Worm (Caenorhabditis elegans): ENCODE results near the gene nex-3.
A peak's percentile ranks its signal among the peaks of the same experiment; 100 is the strongest.

The nex-3 gene

ce11 chrIII:4448029-4448428 lies 6.1 kb downstream of the nex-3 start:
- TF ChIP-seq ceh-28 (tag; optimal IDR thresholded peaks at IDR 0.05): no peak
- no peak for TF ChIP-seq ama-1 (optimal IDR thresholded peaks at IDR 0.05)
- TF ChIP-seq lin-39 (tag; optimal IDR thresholded peaks at IDR 0.05): no peak
- no peak for TF ChIP-seq ztf-4 (tag; optimal IDR thresholded peaks at IDR 0.05)
- no peak for TF ChIP-seq ceh-82 (tag; optimal IDR thresholded peaks at IDR 0.05)
- no peak for TF ChIP-seq sea-2 (GFP tag; optimal IDR thresholded peaks at IDR 0.05)
- no peak for TF ChIP-seq egl-27 (tag; optimal IDR thresholded peaks at IDR 0.05)
- no peak for TF ChIP-seq unc-39 (tag; optimal IDR thresholded peaks at IDR 0.05)
- no peak for TF ChIP-seq elt-2 (tag; optimal IDR thresholded peaks at IDR 0.05)
- TF ChIP-seq nhr-67 (tag; optimal IDR thresholded peaks at IDR 0.05): no peak
- no peak for TF ChIP-seq nhr-12 (tag; optimal IDR thresholded peaks at IDR 0.05)
- TF ChIP-seq lsy-12 (tag; optimal IDR thresholded peaks at IDR 0.05): no peak
- TF ChIP-seq fkh-2 (tag; optimal IDR thresholded peaks at IDR 0.05): no peak
- TF ChIP-seq ceh-9 (tag; optimal IDR thresholded peaks at IDR 0.05): no peak
- TF ChIP-seq jun-1 (tag; optimal IDR thresholded peaks at IDR 0.05): no peak
- TF ChIP-seq eor-1 (tag; optimal IDR thresholded peaks at IDR 0.05): no peak
- TF ChIP-seq ztf-11 (tag; optimal IDR thresholded peaks at IDR 0.05): no peak
- no peak for TF ChIP-seq egl-5 (tag; optimal IDR thresholded peaks at IDR 0.05)
- TF ChIP-seq elt-1 (tag; optimal IDR thresholded peaks at IDR 0.05): no peak

- no peak for TF ChIP-seq sea-2 (GFP tag; optimal IDR thresholded peaks at IDR 0.05)
- TF ChIP-seq egl-27 (tag; optimal IDR thresholded peaks at IDR 0.05): no peak
- peak; percentile 41 for TF ChIP-seq nfya-1 (tag; optimal IDR thresholded peaks at IDR 0.05; ENCODE audit: insufficient read depth)
- TF ChIP-seq ZK546.5 (tag; optimal IDR thresholded peaks at IDR 0.05): no peak
- no peak for TF ChIP-seq ztf-4 (tag; optimal IDR thresholded peaks at IDR 0.05)
- TF ChIP-seq elt-2 (tag; optimal IDR thresholded peaks at IDR 0.05): no peak
Observed at ce11 chrIII:4449357-4449756, 7.5 kb downstream of the nex-3 start.

DNA sequence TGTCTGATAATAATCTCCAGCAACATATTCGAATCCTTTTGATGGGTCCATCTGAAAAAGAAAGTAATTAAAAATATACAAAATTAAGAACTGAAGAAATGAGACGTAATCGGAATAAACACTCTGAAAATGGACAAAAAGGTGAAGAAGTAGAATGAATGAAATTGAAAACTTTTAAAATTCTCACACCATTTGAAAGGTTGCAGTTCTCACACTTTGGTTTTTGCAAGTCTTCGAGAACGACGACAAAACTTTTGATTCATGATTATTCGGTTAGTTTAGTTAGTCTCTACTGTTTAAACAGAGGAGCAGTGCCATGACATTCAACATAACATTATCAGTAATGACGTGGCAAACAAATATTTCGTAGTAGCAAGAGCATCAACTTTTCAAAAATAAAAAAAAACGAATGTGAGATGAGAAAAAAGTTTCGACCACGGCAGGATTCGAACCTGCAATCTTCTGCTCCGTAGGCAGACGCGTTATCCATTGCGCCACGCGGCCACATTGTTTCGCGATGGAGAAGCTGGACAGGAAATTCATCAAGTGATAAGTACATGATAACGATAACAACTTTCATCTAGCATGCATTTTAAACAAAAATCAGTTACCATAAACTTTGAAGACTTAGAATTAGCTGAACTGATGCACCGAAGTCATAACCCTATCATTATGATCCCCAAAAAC lies 8.2 kb downstream of the nex-3 start, which contains the start of gene ceh-43:
Gene ceh-43 (minus strand): TSS at position 51 of the 687 bp plus-strand sequence.
- TF ChIP-seq ztf-11 (tag; optimal IDR thresholded peaks at IDR 0.05) (no peak), elt-2 (tag; optimal IDR thresholded peaks at IDR 0.05) (peak; percentile 49)

- TF ChIP-seq nhr-23 (tag; optimal IDR thresholded peaks at IDR 0.05): peak; percentile 9
- peak; percentile 71 for TF ChIP-seq nfya-1 (tag; optimal IDR thresholded peaks at IDR 0.05; ENCODE audit: insufficient read depth)
- TF ChIP-seq sea-2 (GFP tag; optimal IDR thresholded peaks at IDR 0.05): no peak
Observed at ce11 chrIII:4450773-4451423, 9.0 kb downstream of the nex-3 start.

- TF ChIP-seq ceh-28 (tag; optimal IDR thresholded peaks at IDR 0.05) (no peak), nfya-1 (tag; optimal IDR thresholded peaks at IDR 0.05; ENCODE audit: insufficient read depth) (peak; percentile 7), nhr-23 (tag; optimal IDR thresholded peaks at IDR 0.05) (peak; percentile 16)
Observed at ce11 chrIII:4452749-4453148, 10.9 kb downstream of the nex-3 start.

DNA sequence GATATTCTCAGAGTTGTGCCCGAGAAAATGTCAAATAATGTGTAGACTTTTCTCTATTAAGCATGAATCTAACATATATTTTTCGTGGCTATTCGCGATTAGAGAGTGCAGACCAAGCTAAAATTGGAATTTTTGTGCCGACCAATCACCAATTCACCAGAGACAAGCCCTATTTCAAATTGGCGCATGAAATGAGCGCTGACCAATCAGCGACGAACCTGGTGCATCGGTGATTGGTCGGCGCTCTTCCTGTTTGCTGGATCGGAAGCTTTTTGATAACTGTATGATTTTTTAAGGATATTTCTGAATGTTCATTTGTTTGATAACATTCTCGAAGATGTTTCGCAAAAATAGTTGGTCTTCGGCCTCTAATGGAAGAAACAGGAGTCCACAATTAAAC lies 11.4 kb downstream of the nex-3 start:
- TF ChIP-seq unc-39 (tag; optimal IDR thresholded peaks at IDR 0.05) (no peak), nfya-1 (tag; optimal IDR thresholded peaks at IDR 0.05; ENCODE audit: insufficient read depth) (peak; percentile 76)

DNA sequence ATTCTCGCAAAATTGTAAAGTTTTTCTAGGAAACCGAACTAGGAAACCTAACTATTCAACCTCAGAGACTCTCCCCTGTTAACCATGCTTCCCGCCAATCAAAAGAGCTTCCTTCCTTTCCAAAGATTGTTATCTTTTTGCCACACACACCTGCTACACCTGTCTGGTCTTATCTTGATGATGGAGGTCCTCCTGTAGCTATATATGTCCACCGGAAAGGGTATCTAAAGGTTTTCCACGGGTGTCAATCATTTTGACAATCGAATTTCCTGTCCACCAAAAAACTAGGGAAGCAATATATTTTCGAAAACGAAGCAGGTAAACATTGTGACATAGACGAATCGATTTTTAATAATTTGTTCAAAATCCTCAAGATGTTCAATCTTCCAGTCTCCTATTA lies 11.9 kb downstream of the nex-3 start:
- TF ChIP-seq fkh-2 (tag; optimal IDR thresholded peaks at IDR 0.05): no peak
- no peak for TF ChIP-seq fos-1 (tag; optimal IDR thresholded peaks at IDR 0.05)
- peak; percentile 76 for TF ChIP-seq elt-1 (tag; optimal IDR thresholded peaks at IDR 0.05)
- TF ChIP-seq elt-3 (tag; optimal IDR thresholded peaks at IDR 0.05): no peak
- no peak for TF ChIP-seq fkh-10 (GFP tag; optimal IDR thresholded peaks at IDR 0.05)
- TF ChIP-seq nhr-67 (tag; optimal IDR thresholded peaks at IDR 0.05): no peak
- TF ChIP-seq nhr-25 (tag; optimal IDR thresholded peaks at IDR 0.05): peak; percentile 2
- no peak for TF ChIP-seq nhr-12 (tag; optimal IDR thresholded peaks at IDR 0.05)
- no peak for TF ChIP-seq ama-1 (optimal IDR thresholded peaks at IDR 0.05)
- peak; percentile 10 for TF ChIP-seq unc-62 (GFP tag; optimal IDR thresholded peaks at IDR 0.05)
